Worm (Caenorhabditis elegans) whole organism, L1 larva: ENCODE data around the gene dhhc-10.
A peak's percentile ranks its signal among the peaks of the same experiment; 100 is the strongest.

ENCODE experiments used
- C04F5.9 ChIP-seq: sonication (generic microtip); optimal IDR thresholded peaks from 2 replicates; lab custom pipeline; 2016; ENCODE audit warnings: missing genetic modification characterization, missing compliant biosample characterization
- Y116A8C.19 ChIP-seq: sonication (generic microtip); optimal IDR thresholded peaks from 2 replicates; lab custom pipeline; 2016; ENCODE audit warnings: missing compliant biosample characterization, missing genetic modification characterization, borderline replicate concordance
- aha-1 ChIP-seq: fragments of 150-350 bp; optimal IDR thresholded peaks from 2 replicates; lab custom pipeline; 2014; ENCODE audit warnings: missing biosample characterization, missing genetic modification characterization
- alr-1 ChIP-seq: fragments of 200-800 bp; sonication (Bioruptor generic); optimal IDR thresholded peaks from 2 replicates; lab custom pipeline; 2018; ENCODE audit warnings: borderline replicate concordance, mild to moderate bottlenecking, missing genetic modification characterization, missing compliant biosample characterization
- aly-2 ChIP-seq: fragments of 150-350 bp; optimal IDR thresholded peaks from 2 replicates; lab custom pipeline; 2014; ENCODE audit warnings: missing biosample characterization, missing genetic modification characterization
- ama-1 ChIP-seq: fragments of 150-350 bp; optimal IDR thresholded peaks from 2 replicates; lab custom pipeline; 2014
- blmp-1 ChIP-seq: fragments of 150-350 bp; optimal IDR thresholded peaks from 2 replicates; lab custom pipeline; 2014; ENCODE audit warnings: missing biosample characterization, missing genetic modification characterization
- ceh-8 ChIP-seq: fragments of 200-800 bp; sonication (Bioruptor generic); optimal IDR thresholded peaks from 2 replicates; lab custom pipeline; 2018; ENCODE audit warnings: mild to moderate bottlenecking, missing genetic modification characterization, moderate library complexity, missing compliant biosample characterization
- ceh-82 ChIP-seq, 3 experiments: fragments of 150-350 bp in 1 of 3; sonication (generic microtip) in 2 of 3; optimal IDR thresholded peaks; 2 replicates each; lab custom pipeline; 2014 to 2017; ENCODE audit warnings: missing biosample characterization in 3 of 3, missing genetic modification characterization in 3 of 3
- ceh-88 ChIP-seq: fragments of 200-800 bp; sonication (Bioruptor generic); IDR thresholded peaks from 2 replicates; pipeline ENCODE4 v1.3.6; 2022; ENCODE audit warnings: missing genetic modification characterization, missing compliant biosample characterization
- ceh-90 ChIP-seq: sonication (generic microtip); optimal IDR thresholded peaks from 2 replicates; lab custom pipeline; 2016; ENCODE audit warnings: missing genetic modification characterization, missing compliant biosample characterization
- dpl-1 ChIP-seq, 3 experiments: fragments of 150-350 bp in 2 of 3; sonication (generic microtip) in 1 of 3; optimal IDR thresholded peaks; 2 replicates each; lab custom pipeline; 2014 to 2017; ENCODE audit warnings: missing biosample characterization in 3 of 3, missing genetic modification characterization in 3 of 3, missing genetic modification reagents in 3 of 3
- dsc-1 ChIP-seq: sonication (generic microtip); optimal IDR thresholded peaks from 2 replicates; lab custom pipeline; 2016; ENCODE audit warnings: mild to moderate bottlenecking, missing genetic modification characterization, missing compliant biosample characterization
- efl-1 ChIP-seq, 4 experiments: fragments of 150-350 bp; optimal IDR thresholded peaks in 3 of 4; peaks in 1 of 4; 1 replicate in 1 of 4; 2 replicates in 3 of 4; lab custom pipeline; 2014; ENCODE audit warnings: missing biosample characterization in 2 of 4, missing genetic modification characterization in 2 of 4, missing genetic modification reagents in 2 of 4
- egl-13 ChIP-seq: sonication (generic microtip); optimal IDR thresholded peaks from 2 replicates; lab custom pipeline; 2016; ENCODE audit warnings: missing genotype, missing genetic modification reagents, missing genetic modification characterization, missing compliant biosample characterization
- elt-2 ChIP-seq: sonication (generic microtip); optimal IDR thresholded peaks from 2 replicates; lab custom pipeline; 2016; ENCODE audit warnings: missing genetic modification characterization, mild to moderate bottlenecking, inconsistent platforms, missing compliant biosample characterization, missing genetic modification reagents
- elt-3 ChIP-seq, 6 experiments: fragments of 150-350 bp in 1 of 6; sonication (generic microtip); optimal IDR thresholded peaks; 2 replicates each; lab custom pipeline; 2017 to 2018; ENCODE audit warnings: missing biosample characterization in 6 of 6, missing genetic modification characterization in 6 of 6, inconsistent platforms in 1 of 6
- ets-5 ChIP-seq: fragments of 200-800 bp; sonication (Bioruptor generic); IDR thresholded peaks from 2 replicates; pipeline ENCODE4 v1.3.6; 2022; ENCODE audit warnings: missing genetic modification characterization, missing compliant biosample characterization
- fkh-10 ChIP-seq: sonication (generic microtip); optimal IDR thresholded peaks from 2 replicates; lab custom pipeline; 2017; ENCODE audit warnings: missing biosample characterization, missing genetic modification reagents, missing genetic modification characterization
- fkh-4 ChIP-seq: sonication (generic microtip); optimal IDR thresholded peaks from 2 replicates; lab custom pipeline; 2016; ENCODE audit warnings: missing compliant biosample characterization, missing genetic modification characterization, borderline replicate concordance
- fkh-8 ChIP-seq: sonication (generic microtip); optimal IDR thresholded peaks from 2 replicates; lab custom pipeline; 2016; ENCODE audit warnings: mild to moderate bottlenecking, missing genetic modification characterization, missing compliant biosample characterization
- irx-1 ChIP-seq: sonication (generic microtip); optimal IDR thresholded peaks from 2 replicates; lab custom pipeline; 2016; ENCODE audit warnings: missing genetic modification characterization, missing compliant biosample characterization
- isw-1 ChIP-seq: fragments of 200-800 bp; sonication (Bioruptor generic); IDR thresholded peaks from 2 replicates; pipeline ENCODE4 v1.3.6; 2022; ENCODE audit warnings: missing genetic modification characterization, missing compliant biosample characterization
- jun-1 ChIP-seq: fragments of 150-350 bp; optimal IDR thresholded peaks from 2 replicates; lab custom pipeline; 2014; ENCODE audit warnings: missing biosample characterization, missing genetic modification reagents, missing genetic modification characterization
- lin-14 ChIP-seq: fragments of 200-800 bp; sonication (Bioruptor generic); optimal IDR thresholded peaks from 2 replicates; lab custom pipeline; 2018; ENCODE audit warnings: mild to moderate bottlenecking, missing genetic modification characterization, moderate library complexity, missing compliant biosample characterization
- lin-15B ChIP-seq: fragments of 150-350 bp; sonication (generic microtip); optimal IDR thresholded peaks from 3 replicates; lab custom pipeline; 2014; ENCODE audit warnings: missing biosample characterization, missing genetic modification characterization
- mab-9 ChIP-seq: fragments of 200-800 bp; sonication (Bioruptor generic); IDR thresholded peaks from 2 replicates; pipeline ENCODE4 v1.3.6; 2022; ENCODE audit warnings: missing genetic modification reagents, missing genetic modification characterization, missing compliant biosample characterization
- mdl-1 ChIP-seq, 2 experiments: fragments of 150-350 bp; optimal IDR thresholded peaks; 2 replicates each; lab custom pipeline; 2014 to 2017; ENCODE audit warnings: missing biosample characterization in 2 of 2, missing genetic modification characterization in 2 of 2, inconsistent platforms in 1 of 2
- nhr-11 ChIP-seq: fragments of 150-350 bp; optimal IDR thresholded peaks from 2 replicates; lab custom pipeline; 2014; ENCODE audit warnings: missing biosample characterization, missing genetic modification characterization
- nhr-19 ChIP-seq: fragments of 200-800 bp; sonication (Bioruptor generic); conservative IDR thresholded peaks from 2 replicates; pipeline ENCODE4 v1.3.6; 2022; ENCODE audit warnings: missing genetic modification characterization, missing compliant biosample characterization
- nhr-20 ChIP-seq: sonication (generic microtip); optimal IDR thresholded peaks from 2 replicates; lab custom pipeline; 2016; ENCODE audit warnings: mild to moderate bottlenecking, missing genetic modification characterization, missing compliant biosample characterization
- nhr-47 ChIP-seq: sonication (generic microtip); optimal IDR thresholded peaks from 2 replicates; lab custom pipeline; 2016; ENCODE audit warnings: mild to moderate bottlenecking, missing genetic modification characterization, moderate library complexity, missing compliant biosample characterization
- nhr-71 ChIP-seq: sonication (generic microtip); optimal IDR thresholded peaks from 2 replicates; lab custom pipeline; 2016; ENCODE audit warnings: mild to moderate bottlenecking, missing genetic modification characterization, moderate library complexity, missing compliant biosample characterization
- nhr-76 ChIP-seq: sonication (generic microtip); optimal IDR thresholded peaks from 2 replicates; lab custom pipeline; 2017; ENCODE audit warnings: missing biosample characterization, missing genetic modification characterization
- nhr-77 ChIP-seq: fragments of 150-350 bp; optimal IDR thresholded peaks from 2 replicates; lab custom pipeline; 2014; ENCODE audit warnings: missing biosample characterization, missing genetic modification characterization
- nhr-84 ChIP-seq: sonication (generic microtip); optimal IDR thresholded peaks from 2 replicates; lab custom pipeline; 2017; ENCODE audit warnings: missing biosample characterization, missing genetic modification characterization
- nhr-85 ChIP-seq: sonication (generic microtip); peaks from one replicate; lab custom pipeline; 2016; ENCODE audit warnings: missing genetic modification characterization, inconsistent platforms, missing compliant biosample characterization
- nhr-90 ChIP-seq: sonication (generic microtip); optimal IDR thresholded peaks from 2 replicates; lab custom pipeline; 2016; ENCODE audit warnings: mild to moderate bottlenecking, missing genetic modification characterization, missing compliant biosample characterization; ENCODE audit not compliant: poor library complexity
- skn-1 ChIP-seq: fragments of 150-350 bp; optimal IDR thresholded peaks from 2 replicates; lab custom pipeline; 2014; ENCODE audit warnings: missing biosample characterization, missing genetic modification characterization
- sox-4 ChIP-seq: sonication (generic microtip); optimal IDR thresholded peaks from 2 replicates; lab custom pipeline; 2016; ENCODE audit warnings: missing genetic modification characterization, missing compliant biosample characterization
- unc-86 ChIP-seq: sonication (generic microtip); optimal IDR thresholded peaks from 2 replicates; lab custom pipeline; 2016; ENCODE audit warnings: missing genetic modification characterization, missing compliant biosample characterization
- unc-98 ChIP-seq: fragments of 200-800 bp; sonication (Bioruptor generic); IDR thresholded peaks from 2 replicates; pipeline ENCODE4 v1.3.6; 2022; ENCODE audit warnings: missing genetic modification characterization, missing compliant biosample characterization
- vab-15 ChIP-seq: sonication (generic microtip); optimal IDR thresholded peaks from 2 replicates; lab custom pipeline; 2017; ENCODE audit warnings: missing genotype, mild to moderate bottlenecking, missing genetic modification characterization, missing compliant biosample characterization

dhhc-10 gene

ce11 chrX:4662964-4663684, 43.9 kb upstream of the dhhc-10 start:
- TF ChIP-seq ama-1 (lab: Kevin White, UChicago) (no peak), nhr-85 (tag; lab: Kevin White, UChicago) (peak; percentile 77), nhr-20 (tag; lab: Kevin White, UChicago) (peak; percentile 25), nhr-71 (tag; lab: Kevin White, UChicago) (peak; percentile 10), C04F5.9 (no peak), nhr-90 (no peak), lin-14 (GFP tag; lab: Kevin White, UChicago) (peak; percentile 6), sox-4 (no peak), ceh-90 (tag; lab: Kevin White, UChicago) (no peak), blmp-1 (tag; lab: Kevin White, UChicago) (peak; percentile 7), efl-1 (optimal IDR thresholded peaks at IDR 0.05; lab: Kevin White, UChicago) (peak in 1 of 2 experiments; percentile 10), efl-1 (GFP tag; optimal IDR thresholded peaks at IDR 0.05 in 1 of 2; lab: Kevin White, UChicago) (peak in 1 of 2 experiments; percentile 55), elt-3 (tag; optimal IDR thresholded peaks at IDR 0.05; lab: Kevin White, UChicago) (peak in 5 of 6 experiments; percentile 55 to 81 (median 61)), unc-86 (tag; lab: Kevin White, UChicago) (no peak), vab-15 (no peak), fkh-10 (GFP tag; lab: Kevin White, UChicago) (no peak)
- TF ChIP-seq, all 84 proteins: peak for 7

- TF ChIP-seq ceh-82 (tag; optimal IDR thresholded peaks at IDR 0.05; lab: Kevin White, UChicago): no peak
- peak; percentile 45 for TF ChIP-seq blmp-1 (tag; lab: Kevin White, UChicago)
- no peak for TF ChIP-seq efl-1 (optimal IDR thresholded peaks at IDR 0.05; lab: Kevin White, UChicago)
- peak in 1 of 2 experiments; percentile 73 for TF ChIP-seq efl-1 (GFP tag; optimal IDR thresholded peaks at IDR 0.05 in 1 of 2; lab: Kevin White, UChicago)
- TF ChIP-seq ceh-88: no peak
- TF ChIP-seq fkh-8 (tag; lab: Kevin White, UChicago): peak; percentile 13
- no peak for TF ChIP-seq dsc-1 (tag; lab: Kevin White, UChicago)
Observed at ce11 chrX:4664649-4665048, 42.3 kb upstream of the dhhc-10 start.

- TF ChIP-seq alr-1 (tag; lab: Kevin White, UChicago): no peak
- TF ChIP-seq blmp-1 (tag; lab: Kevin White, UChicago): peak; percentile 2
- no peak for TF ChIP-seq nhr-47
- TF ChIP-seq efl-1 (optimal IDR thresholded peaks at IDR 0.05; lab: Kevin White, UChicago): no peak
- TF ChIP-seq efl-1 (GFP tag; optimal IDR thresholded peaks at IDR 0.05 in 1 of 2; lab: Kevin White, UChicago): peak in 1 of 2 experiments; percentile 42
- no peak for TF ChIP-seq nhr-11 (tag; lab: Kevin White, UChicago)
- TF ChIP-seq elt-2: no peak
- no peak for TF ChIP-seq nhr-84 (tag; lab: Kevin White, UChicago)
- TF ChIP-seq nhr-90: no peak
- TF ChIP-seq nhr-20 (tag; lab: Kevin White, UChicago): no peak
- TF ChIP-seq skn-1 (tag; lab: Kevin White, UChicago): peak; percentile 22
- TF ChIP-seq nhr-76 (tag; lab: Kevin White, UChicago): no peak
Observed at ce11 chrX:4667788-4668187, 39.2 kb upstream of the dhhc-10 start, which contains the start of gene mfsd-12. mfsd-12 (plus strand) TSS chrX:4668088.

ce11 chrX:4671837-4672236, 35.1 kb upstream of the dhhc-10 start:
- TF ChIP-seq fkh-4 (tag; lab: Kevin White, UChicago) (no peak), ets-5 (no peak), aha-1 (tag; lab: Kevin White, UChicago) (no peak), irx-1 (tag; lab: Kevin White, UChicago) (no peak), unc-98 (GFP tag; lab: Robert Waterston, UW) (no peak), jun-1 (tag; lab: Kevin White, UChicago) (no peak), isw-1 (GFP tag; lab: Robert Waterston, UW) (no peak), mab-9 (GFP tag; lab: Robert Waterston, UW) (no peak), mdl-1 (tag; optimal IDR thresholded peaks at IDR 0.05; lab: Kevin White, UChicago) (no peak), aly-2 (no peak), vab-15 (no peak), egl-13 (no peak), ceh-90 (tag; lab: Kevin White, UChicago) (no peak), dpl-1 (GFP tag; optimal IDR thresholded peaks at IDR 0.05; lab: Kevin White, UChicago) (no peak), lin-15B (no peak), nhr-19 (GFP tag; lab: Robert Waterston, UW) (no peak), nhr-77 (tag; lab: Kevin White, UChicago) (no peak), ceh-8 (GFP tag; lab: Kevin White, UChicago) (no peak), Y116A8C.19 (no peak), nhr-90 (no peak)
